Worm (Caenorhabditis elegans) whole organism, L4 larva: ENCODE data around the gene ddx-23.

Experiments used
- nhr-25 ChIP-seq: sonication (generic microtip); optimal IDR thresholded peaks from 2 replicates; lab custom pipeline; 2017; ENCODE audit warnings: missing genetic modification characterization, mild to moderate bottlenecking, missing compliant biosample characterization, antibody characterized with exemption, moderate library complexity, borderline replicate concordance; ENCODE audit not compliant: insufficient read depth
- nhr-42 ChIP-seq: fragments of 200-800 bp; sonication (Bioruptor generic); IDR thresholded peaks from 2 replicates; pipeline ENCODE4 v1.3.6; 2022; ENCODE audit warnings: missing genetic modification characterization, missing compliant biosample characterization

DNA sequence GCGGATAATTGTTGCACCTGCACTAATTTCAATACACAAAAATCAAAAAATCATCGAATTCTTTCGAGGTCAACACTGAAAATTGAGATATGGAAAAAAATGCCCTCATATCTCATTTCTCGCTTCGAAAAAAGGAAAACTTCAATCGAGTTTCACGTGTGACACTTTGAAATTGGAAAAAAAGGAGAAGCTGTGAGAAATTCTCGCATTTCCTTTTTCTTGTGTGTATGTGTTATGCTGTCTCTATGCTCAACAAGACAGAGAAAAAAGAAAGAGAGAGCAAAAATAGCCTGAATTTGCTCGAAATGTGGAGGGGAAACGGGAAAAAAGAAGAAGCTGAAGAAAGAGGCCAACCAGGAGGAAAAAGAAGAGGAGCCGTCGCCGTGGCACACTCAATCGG, 6.7 kb downstream of the ddx-23 start:
- TF ChIP-seq nhr-42 (GFP tag; lab: Robert Waterston, UW) (no peak), nhr-25 (tag; lab: Kevin White, UChicago) (no peak)
